Worm (Caenorhabditis elegans): ENCODE data around the gene pfd-5.

The pfd-5 gene

DNA sequence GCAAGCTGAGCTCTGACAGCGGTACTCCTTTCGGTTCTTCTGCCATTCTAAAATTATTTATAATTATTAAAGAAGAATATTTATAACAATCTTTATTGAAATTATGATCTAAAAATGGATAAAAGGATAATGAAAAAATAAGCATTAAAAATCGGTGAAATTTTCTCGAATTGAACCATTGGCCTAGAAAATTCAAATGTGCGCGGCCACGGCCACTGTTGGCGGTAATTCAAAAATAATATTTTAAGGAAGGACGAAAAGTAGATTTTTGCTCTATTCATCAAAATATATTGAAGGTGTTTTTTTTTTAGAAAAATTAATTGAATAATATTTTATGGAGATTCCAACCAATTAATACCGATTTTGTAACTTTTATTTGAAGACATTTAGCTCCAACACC lies at the start of gene pfd-5 (continued):
- TF ChIP-seq fkh-10 (GFP tag; optimal IDR thresholded peaks at IDR 0.05) (no peak), lsy-2 (tag; optimal IDR thresholded peaks at IDR 0.05) (peak; percentile 82 to 84), pqm-1 (tag; optimal IDR thresholded peaks at IDR 0.05) (no peak), mep-1 (tag; optimal IDR thresholded peaks at IDR 0.05) (peak; percentile 79), nhr-90 (tag; optimal IDR thresholded peaks at IDR 0.05; ENCODE audit: poor library complexity) (peak; percentile 84), F16B12.6 (tag; optimal IDR thresholded peaks at IDR 0.05) (peak; percentile 10), unc-130 (tag; optimal IDR thresholded peaks at IDR 0.05) (peak; percentile 12), ceh-88 (GFP tag; IDR thresholded peaks at IDR 0.05) (peak; percentile 34; the same call in 1 of the 2 replicates), lin-39 (tag; optimal IDR thresholded peaks at IDR 0.05) (no peak), unc-86 (tag; optimal IDR thresholded peaks at IDR 0.05) (peak; percentile 51), sox-4 (tag; optimal IDR thresholded peaks at IDR 0.05) (peak; percentile 65), ceh-90 (tag; optimal IDR thresholded peaks at IDR 0.05) (peak; percentile 93), hlh-17 (GFP tag; optimal IDR thresholded peaks at IDR 0.05; ENCODE audit: borderline replicate concordance) (no peak), swsn-7 (tag; optimal IDR thresholded peaks at IDR 0.05) (peak; percentile 72), sptf-1 (tag; optimal IDR thresholded peaks at IDR 0.05) (no peak), fkh-8 (tag; optimal IDR thresholded peaks at IDR 0.05) (peak; percentile 22), lin-14 (GFP tag; optimal IDR thresholded peaks at IDR 0.05) (peak; percentile 76)

DNA sequence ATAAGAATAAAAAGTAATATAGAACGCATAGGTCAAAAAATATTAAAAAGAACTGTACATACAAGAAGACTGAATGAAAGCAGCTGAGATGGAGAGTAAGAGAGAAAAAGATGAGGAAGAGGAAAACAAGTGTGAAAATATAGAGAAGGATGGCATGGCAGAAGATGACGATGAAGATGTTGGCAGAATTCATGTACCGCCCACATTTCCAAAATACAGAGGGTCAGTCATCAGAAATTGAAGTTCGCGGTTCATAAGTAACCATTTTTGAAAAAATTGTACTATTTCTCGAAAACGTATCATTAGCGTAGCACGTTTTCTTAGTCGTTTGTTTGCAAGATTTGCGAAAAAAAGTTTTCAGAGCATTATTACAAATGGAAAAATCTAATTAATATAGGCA lies 49.1 kb upstream of the pfd-5 start, which contains the start of gene zmp-6:
Gene zmp-6, minus strand, starts transcription at position 101 of the 400 bp plus-strand sequence.
- TF ChIP-seq snu-23 (GFP tag; optimal IDR thresholded peaks at IDR 0.05) (no peak), xbp-1 (tag; optimal IDR thresholded peaks at IDR 0.05) (no peak), ztf-11 (tag; optimal IDR thresholded peaks at IDR 0.05) (no peak), unc-30 (tag; optimal IDR thresholded peaks at IDR 0.05) (no peak), ama-1 (optimal IDR thresholded peaks at IDR 0.05) (no peak), C34B4.2 (tag; optimal IDR thresholded peaks at IDR 0.05) (no peak), isw-1 (GFP tag; IDR thresholded peaks at IDR 0.05) (no peak), hlh-4 (tag; optimal IDR thresholded peaks at IDR 0.05) (no peak), ceh-88 (GFP tag; IDR thresholded peaks at IDR 0.05) (no peak), nhr-76 (tag; optimal IDR thresholded peaks at IDR 0.05) (no peak), C04F5.9 (tag; optimal IDR thresholded peaks at IDR 0.05) (no peak), alr-1 (tag; optimal IDR thresholded peaks at IDR 0.05; ENCODE audit: borderline replicate concordance) (no peak), ceh-8 (GFP tag; optimal IDR thresholded peaks at IDR 0.05) (no peak)

DNA sequence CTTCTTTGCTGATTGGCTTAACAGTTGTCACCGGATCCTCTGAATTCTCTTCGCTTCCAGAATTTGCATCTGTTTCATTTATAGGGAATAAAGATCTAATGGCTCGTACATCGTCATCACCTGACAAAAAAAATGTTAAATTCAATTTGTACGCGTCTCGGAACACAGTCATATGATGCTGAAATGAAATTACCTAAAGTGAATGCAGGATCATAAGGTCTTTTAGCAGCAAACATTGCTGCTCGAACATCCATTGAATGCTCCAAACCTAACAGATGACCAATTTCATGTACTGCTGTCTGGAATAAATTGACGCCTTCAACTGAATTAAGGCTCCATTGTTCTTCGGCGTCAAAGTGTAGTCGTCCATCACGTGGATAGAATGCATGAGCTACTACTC lies 47.7 kb upstream of the pfd-5 start:
- TF ChIP-seq sox-4 (tag; optimal IDR thresholded peaks at IDR 0.05), result no peak
- peak; percentile 3 for TF ChIP-seq nhr-47 (tag; optimal IDR thresholded peaks at IDR 0.05)
- TF ChIP-seq mdl-1 (tag; optimal IDR thresholded peaks at IDR 0.05), result no peak

DNA sequence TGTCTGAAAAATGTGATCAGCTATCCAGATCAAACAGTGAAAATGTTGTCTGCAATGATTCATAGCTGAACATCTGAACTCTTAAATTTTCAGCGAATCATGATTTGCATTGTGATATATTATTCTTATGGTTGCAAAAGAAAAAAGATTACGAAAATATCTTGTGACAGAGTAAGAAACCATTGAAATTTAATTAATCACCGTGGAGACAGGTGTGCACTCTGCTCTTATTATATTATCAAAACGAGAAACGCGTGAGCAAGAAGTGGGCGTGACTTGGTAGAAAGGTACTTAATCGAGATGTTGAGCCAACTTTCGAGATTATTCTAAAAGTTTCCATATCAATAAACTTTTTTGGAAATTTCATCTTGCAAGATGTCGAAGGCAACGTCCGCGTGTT lies 44.3 kb upstream of the pfd-5 start, which contains the start of gene osm-10:
Gene osm-10, plus strand, starts transcription at position 293 of the 400 bp plus-strand sequence.
- TF ChIP-seq ces-1 (GFP tag; optimal IDR thresholded peaks at IDR 0.05) (no peak), mdl-1 (tag; optimal IDR thresholded peaks at IDR 0.05) (no peak), fkh-8 (tag; optimal IDR thresholded peaks at IDR 0.05) (peak; percentile 58), pag-3 (tag; optimal IDR thresholded peaks at IDR 0.05; ENCODE audit: borderline replicate concordance, insufficient read depth) (no peak), F16B12.6 (tag; optimal IDR thresholded peaks at IDR 0.05) (no peak), aha-1 (tag; optimal IDR thresholded peaks at IDR 0.05) (no peak), grh-1 (GFP tag; IDR thresholded peaks at IDR 0.05) (no peak), mef-2 (tag; optimal IDR thresholded peaks at IDR 0.05) (no peak), dpl-1 (GFP tag; optimal IDR thresholded peaks at IDR 0.05) (no peak), ceh-8 (GFP tag; optimal IDR thresholded peaks at IDR 0.05) (peak; percentile 77), nhr-71 (tag; optimal IDR thresholded peaks at IDR 0.05) (peak; percentile 49), nhr-237 (tag; optimal IDR thresholded peaks at IDR 0.05) (no peak), nhr-47 (tag; optimal IDR thresholded peaks at IDR 0.05) (peak; percentile 34)

Data from whole organism, L1 larva.